Fruit fly (Drosophila melanogaster): ENCODE results near the gene wnd.

Gene wnd

DNA sequence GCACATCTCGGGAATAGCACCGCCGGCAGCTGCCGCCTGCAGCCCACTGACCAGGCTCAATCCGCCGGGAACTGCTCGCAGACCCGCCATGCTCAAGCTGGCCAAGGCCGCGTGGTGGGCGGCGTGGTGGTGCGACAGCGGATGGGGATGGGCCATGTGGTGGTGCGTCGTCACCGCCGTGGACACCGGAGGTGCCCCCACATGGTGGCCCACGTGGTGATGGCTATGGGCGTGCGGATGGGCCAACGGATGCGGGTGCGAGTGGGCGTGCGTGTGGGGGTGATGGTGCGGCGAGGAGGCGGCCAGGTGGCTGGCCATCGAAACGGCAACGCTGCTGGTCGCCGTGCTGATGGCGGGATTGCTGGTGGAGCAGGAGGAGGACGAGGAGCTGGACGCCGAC lies 17.9 kb upstream of the wnd start (continued):
- TF ChIP-seq cad (GFP tag; optimal IDR thresholded peaks at IDR 0.05) (no peak), CG8478 (optimal IDR thresholded peaks at IDR 0.05) (peak; percentile 46), Aef1 (GFP tag; IDR thresholded peaks at IDR 0.05) (no peak), Sox102F (GFP tag; optimal IDR thresholded peaks at IDR 0.05) (no peak), CG12236 (GFP tag; optimal IDR thresholded peaks at IDR 0.05) (no peak), bbx (GFP tag; IDR thresholded peaks at IDR 0.05; ENCODE audit: partially characterized antibody) (no peak), fd96Cb (tag; optimal IDR thresholded peaks at IDR 0.05) (no peak), ato (GFP tag; IDR thresholded peaks at IDR 0.05; ENCODE audit: partially characterized antibody) (no peak), Hr39 (optimal IDR thresholded peaks at IDR 0.05) (peak; percentile 89), ci (GFP tag; IDR thresholded peaks at IDR 0.05) (no peak), Opbp (GFP tag; IDR thresholded peaks at IDR 0.05; ENCODE audit: partially characterized antibody) (no peak), ERR (GFP tag; optimal IDR thresholded peaks at IDR 0.05) (no peak), Myb (GFP tag; optimal IDR thresholded peaks at IDR 0.05) (no peak), sima (GFP tag; optimal IDR thresholded peaks at IDR 0.05) (no peak), CG4404 (GFP tag; IDR thresholded peaks at IDR 0.05) (0 out of 2 replicates have a peak, but pooled peaks have one; percentile 18), Hr78 (GFP tag; optimal IDR thresholded peaks at IDR 0.05) (no peak), amos (GFP tag; IDR thresholded peaks at IDR 0.05; ENCODE audit: partially characterized antibody) (no peak), Sox100B (GFP tag; optimal IDR thresholded peaks at IDR 0.05) (no peak), Sry-β (GFP tag; optimal IDR thresholded peaks at IDR 0.05) (no peak)

DNA sequence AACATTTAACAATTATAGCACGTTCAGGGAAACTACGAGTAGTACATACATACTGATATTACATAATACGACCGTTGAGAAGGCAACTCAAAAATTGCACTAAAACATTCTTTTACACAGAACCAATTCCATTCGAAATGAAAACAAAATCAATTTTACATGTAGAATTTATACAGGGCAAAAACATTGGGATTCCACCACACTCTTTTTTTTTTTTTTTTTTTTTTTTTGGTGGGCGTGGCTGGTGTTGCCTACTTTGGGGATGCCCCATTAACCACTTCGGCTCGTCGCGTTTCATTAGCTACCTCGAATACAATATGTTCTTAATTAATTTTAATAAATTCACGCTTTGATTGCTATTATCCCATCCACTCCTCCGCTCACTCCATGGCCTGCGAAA lies 15.0 kb upstream of the wnd start:
- TF ChIP-seq CG3995 (GFP tag; optimal IDR thresholded peaks at IDR 0.05) (no peak), pan (optimal IDR thresholded peaks at IDR 0.05) (no peak), pan (GFP tag; optimal IDR thresholded peaks at IDR 0.05 in 1 of 2, IDR thresholded peaks at IDR 0.05 in 1 of 2) (peak in 1 of 2 experiments; percentile 16), Pdp1 (GFP tag; optimal IDR thresholded peaks at IDR 0.05) (peak in 1 of 2 experiments; percentile 88), en (GFP tag; optimal IDR thresholded peaks at IDR 0.05) (no peak), CG7745 (tag; optimal IDR thresholded peaks at IDR 0.05) (no peak), wdn (GFP tag; IDR thresholded peaks at IDR 0.05) (no peak), CG4360 (GFP tag; IDR thresholded peaks at IDR 0.05) (no peak), Awh (GFP tag; IDR thresholded peaks at IDR 0.05) (no peak), CG11247 (GFP tag; IDR thresholded peaks at IDR 0.05) (no peak), CG17612 (GFP tag; IDR thresholded peaks at IDR 0.05) (no peak), CG9727 (GFP tag; optimal IDR thresholded peaks at IDR 0.05) (no peak), nom (GFP tag; optimal IDR thresholded peaks at IDR 0.05) (peak; percentile 77), CTCF (GFP tag; optimal IDR thresholded peaks at IDR 0.05) (peak; percentile 74), tll (GFP tag; optimal IDR thresholded peaks at IDR 0.05) (no peak), CG17359 (tag; optimal IDR thresholded peaks at IDR 0.05) (peak; percentile 78), amos (GFP tag; IDR thresholded peaks at IDR 0.05; ENCODE audit: partially characterized antibody) (peak; percentile 25; the same call in 1 of the 2 replicates), C15 (GFP tag; IDR thresholded peaks at IDR 0.05) (0 out of 3 replicates have a peak, but pooled peaks have one; percentile 15), CG7963 (GFP tag; IDR thresholded peaks at IDR 0.05; ENCODE audit: partially characterized antibody) (no peak), ab (GFP tag; optimal IDR thresholded peaks at IDR 0.05) (no peak), H15 (GFP tag; IDR thresholded peaks at IDR 0.05) (0 out of 3 replicates have a peak, but pooled peaks have one; percentile 17), crc (GFP tag; optimal IDR thresholded peaks at IDR 0.05) (no peak), wor (GFP tag; IDR thresholded peaks at IDR 0.05) (no peak), oc (tag; optimal IDR thresholded peaks at IDR 0.05) (no peak), bsh (GFP tag; optimal IDR thresholded peaks at IDR 0.05) (peak in 1 of 2 experiments; percentile 39), Chrac-16 (GFP tag; optimal IDR thresholded peaks at IDR 0.05) (no peak), schlank (tag; optimal IDR thresholded peaks at IDR 0.05) (no peak), CkIIα-i1 (GFP tag; IDR thresholded peaks at IDR 0.05) (no peak), kay (GFP tag; optimal IDR thresholded peaks at IDR 0.05) (no peak), CG8290 (GFP tag; optimal IDR thresholded peaks at IDR 0.05) (no peak), CG8290 (tag; optimal IDR thresholded peaks at IDR 0.05) (no peak), Myb (GFP tag; optimal IDR thresholded peaks at IDR 0.05) (peak; percentile 20), Med (GFP tag) (peak; percentile 68), CoRest (tag; optimal IDR thresholded peaks at IDR 0.05) (no peak), stwl (tag; optimal IDR thresholded peaks at IDR 0.05) (no peak)

Data from whole organism, embryonic.